Worm (Caenorhabditis elegans) whole organism, L1 larva: ENCODE data around the gene F23H12.10.

Source experiments
- C34B4.2 ChIP-seq: sonication (generic microtip); optimal IDR thresholded peaks from 2 replicates; lab custom pipeline; 2017; ENCODE audit warnings: mild to moderate bottlenecking, missing genetic modification characterization, missing compliant biosample characterization
- Y116A8C.19 ChIP-seq: sonication (generic microtip); optimal IDR thresholded peaks from 2 replicates; lab custom pipeline; 2016; ENCODE audit warnings: missing compliant biosample characterization, missing genetic modification characterization, borderline replicate concordance
- aha-1 ChIP-seq: fragments of 150-350 bp; optimal IDR thresholded peaks from 2 replicates; lab custom pipeline; 2014; ENCODE audit warnings: missing biosample characterization, missing genetic modification characterization
- aly-2 ChIP-seq: fragments of 150-350 bp; optimal IDR thresholded peaks from 2 replicates; lab custom pipeline; 2014; ENCODE audit warnings: missing biosample characterization, missing genetic modification characterization
- ama-1 ChIP-seq: fragments of 150-350 bp; optimal IDR thresholded peaks from 2 replicates; lab custom pipeline; 2014
- ceh-63 ChIP-seq: fragments of 200-800 bp; sonication (Bioruptor generic); optimal IDR thresholded peaks from 2 replicates; lab custom pipeline; 2018; ENCODE audit warnings: mild to moderate bottlenecking, missing genetic modification characterization, missing compliant biosample characterization
- ces-1 ChIP-seq: fragments of 150-350 bp; optimal IDR thresholded peaks from 2 replicates; lab custom pipeline; 2014; ENCODE audit warnings: missing biosample characterization, missing genetic modification reagents, missing genetic modification characterization
- efl-1 ChIP-seq, 4 experiments: fragments of 150-350 bp; optimal IDR thresholded peaks in 3 of 4; peaks in 1 of 4; 1 replicate in 1 of 4; 2 replicates in 3 of 4; lab custom pipeline; 2014; ENCODE audit warnings: missing biosample characterization in 2 of 4, missing genetic modification characterization in 2 of 4, missing genetic modification reagents in 2 of 4
- egl-13 ChIP-seq: sonication (generic microtip); optimal IDR thresholded peaks from 2 replicates; lab custom pipeline; 2016; ENCODE audit warnings: missing genotype, missing genetic modification reagents, missing genetic modification characterization, missing compliant biosample characterization
- elt-2 ChIP-seq: sonication (generic microtip); optimal IDR thresholded peaks from 2 replicates; lab custom pipeline; 2016; ENCODE audit warnings: missing genetic modification characterization, mild to moderate bottlenecking, inconsistent platforms, missing compliant biosample characterization, missing genetic modification reagents
- elt-3 ChIP-seq, 6 experiments: fragments of 150-350 bp in 1 of 6; sonication (generic microtip); optimal IDR thresholded peaks; 2 replicates each; lab custom pipeline; 2017 to 2018; ENCODE audit warnings: missing biosample characterization in 6 of 6, missing genetic modification characterization in 6 of 6, inconsistent platforms in 1 of 6
- fkh-10 ChIP-seq: sonication (generic microtip); optimal IDR thresholded peaks from 2 replicates; lab custom pipeline; 2017; ENCODE audit warnings: missing biosample characterization, missing genetic modification reagents, missing genetic modification characterization
- fkh-4 ChIP-seq: sonication (generic microtip); optimal IDR thresholded peaks from 2 replicates; lab custom pipeline; 2016; ENCODE audit warnings: missing compliant biosample characterization, missing genetic modification characterization, borderline replicate concordance
- fkh-8 ChIP-seq: sonication (generic microtip); optimal IDR thresholded peaks from 2 replicates; lab custom pipeline; 2016; ENCODE audit warnings: mild to moderate bottlenecking, missing genetic modification characterization, missing compliant biosample characterization
- hlh-17 ChIP-seq: fragments of 200-800 bp; sonication (Bioruptor generic); optimal IDR thresholded peaks from 2 replicates; lab custom pipeline; 2018; ENCODE audit warnings: missing genetic modification characterization, mild to moderate bottlenecking, missing compliant biosample characterization, moderate library complexity, borderline replicate concordance
- hlh-4 ChIP-seq: sonication (generic microtip); optimal IDR thresholded peaks from 2 replicates; lab custom pipeline; 2016; ENCODE audit warnings: mild to moderate bottlenecking, missing genetic modification characterization, missing compliant biosample characterization
- jun-1 ChIP-seq: fragments of 150-350 bp; optimal IDR thresholded peaks from 2 replicates; lab custom pipeline; 2014; ENCODE audit warnings: missing biosample characterization, missing genetic modification reagents, missing genetic modification characterization
- lin-14 ChIP-seq: fragments of 200-800 bp; sonication (Bioruptor generic); optimal IDR thresholded peaks from 2 replicates; lab custom pipeline; 2018; ENCODE audit warnings: mild to moderate bottlenecking, missing genetic modification characterization, moderate library complexity, missing compliant biosample characterization
- lin-35 ChIP-seq, 2 experiments: fragments of 150-350 bp; optimal IDR thresholded peaks; 2 replicates each; lab custom pipeline; 2014; ENCODE audit warnings: missing biosample characterization in 2 of 2, missing genetic modification characterization in 2 of 2, missing genetic modification reagents in 2 of 2
- lin-39 ChIP-seq: fragments of 150-350 bp; optimal IDR thresholded peaks from 2 replicates; lab custom pipeline; 2014; ENCODE audit warnings: missing biosample characterization, missing genetic modification reagents, missing genetic modification characterization
- lir-3 ChIP-seq: sonication (generic microtip); optimal IDR thresholded peaks from 2 replicates; lab custom pipeline; 2016; ENCODE audit warnings: mild to moderate bottlenecking, missing genetic modification characterization, moderate library complexity, missing compliant biosample characterization; ENCODE audit not compliant: poor library complexity
- mdl-1 ChIP-seq, 2 experiments: fragments of 150-350 bp; optimal IDR thresholded peaks; 2 replicates each; lab custom pipeline; 2014 to 2017; ENCODE audit warnings: missing biosample characterization in 2 of 2, missing genetic modification characterization in 2 of 2, inconsistent platforms in 1 of 2
- mep-1 ChIP-seq: fragments of 150-350 bp; optimal IDR thresholded peaks from 2 replicates; lab custom pipeline; 2014; ENCODE audit warnings: missing biosample characterization, missing genetic modification characterization
- nhr-12 ChIP-seq: sonication (generic microtip); optimal IDR thresholded peaks from 2 replicates; lab custom pipeline; 2017; ENCODE audit warnings: missing biosample characterization, missing genetic modification characterization
- nhr-20 ChIP-seq: sonication (generic microtip); optimal IDR thresholded peaks from 2 replicates; lab custom pipeline; 2016; ENCODE audit warnings: mild to moderate bottlenecking, missing genetic modification characterization, missing compliant biosample characterization
- nhr-28 ChIP-seq: fragments of 150-350 bp; optimal IDR thresholded peaks from 2 replicates; lab custom pipeline; 2014; ENCODE audit warnings: missing biosample characterization, missing genetic modification characterization
- nhr-71 ChIP-seq: sonication (generic microtip); optimal IDR thresholded peaks from 2 replicates; lab custom pipeline; 2016; ENCODE audit warnings: mild to moderate bottlenecking, missing genetic modification characterization, moderate library complexity, missing compliant biosample characterization
- nhr-84 ChIP-seq: sonication (generic microtip); optimal IDR thresholded peaks from 2 replicates; lab custom pipeline; 2017; ENCODE audit warnings: missing biosample characterization, missing genetic modification characterization
- nhr-85 ChIP-seq: sonication (generic microtip); peaks from one replicate; lab custom pipeline; 2016; ENCODE audit warnings: missing genetic modification characterization, inconsistent platforms, missing compliant biosample characterization
- nhr-90 ChIP-seq: sonication (generic microtip); optimal IDR thresholded peaks from 2 replicates; lab custom pipeline; 2016; ENCODE audit warnings: mild to moderate bottlenecking, missing genetic modification characterization, missing compliant biosample characterization; ENCODE audit not compliant: poor library complexity
- pag-3 ChIP-seq: sonication (generic microtip); optimal IDR thresholded peaks from 2 replicates; lab custom pipeline; 2017; ENCODE audit warnings: missing genetic modification characterization, mild to moderate bottlenecking, missing compliant biosample characterization, antibody characterized with exemption, borderline replicate concordance; ENCODE audit not compliant: insufficient read depth
- pax-3 ChIP-seq: fragments of 200-800 bp; sonication (Bioruptor generic); optimal IDR thresholded peaks from 2 replicates; lab custom pipeline; 2018; ENCODE audit warnings: mild to moderate bottlenecking, missing genetic modification characterization, moderate library complexity, missing compliant biosample characterization
- rnt-1 ChIP-seq: sonication (generic microtip); optimal IDR thresholded peaks from 2 replicates; lab custom pipeline; 2016; ENCODE audit warnings: mild to moderate bottlenecking, missing genetic modification characterization, moderate library complexity, missing compliant biosample characterization
- tbx-2 ChIP-seq: sonication (generic microtip); optimal IDR thresholded peaks from 2 replicates; lab custom pipeline; 2016; ENCODE audit warnings: missing genetic modification characterization, missing compliant biosample characterization
- tlp-1 ChIP-seq: fragments of 150-350 bp; optimal IDR thresholded peaks from 2 replicates; lab custom pipeline; 2014; ENCODE audit warnings: missing biosample characterization, missing genetic modification characterization
- unc-86 ChIP-seq: sonication (generic microtip); optimal IDR thresholded peaks from 2 replicates; lab custom pipeline; 2016; ENCODE audit warnings: missing genetic modification characterization, missing compliant biosample characterization
- zip-4 ChIP-seq: fragments of 200-800 bp; sonication (Bioruptor generic); optimal IDR thresholded peaks from 2 replicates; lab custom pipeline; 2018; ENCODE audit warnings: mild to moderate bottlenecking, missing genetic modification characterization, moderate library complexity, missing compliant biosample characterization
- ztf-11 ChIP-seq, 2 experiments: sonication (generic microtip); optimal IDR thresholded peaks; 2 replicates each; lab custom pipeline; 2016 to 2017; ENCODE audit warnings: missing genetic modification characterization in 2 of 2, missing biosample characterization in 1 of 2, missing compliant biosample characterization in 1 of 2
- ztf-4 ChIP-seq: fragments of 150-350 bp; optimal IDR thresholded peaks from 2 replicates; lab custom pipeline; 2014; ENCODE audit warnings: missing biosample characterization, missing genetic modification characterization

The F23H12.10 gene

ce11 chrV:12417277-12417676 is 43.2 kb upstream of the F23H12.10 start, which contains the start of gene cdr-3:
cdr-3 (minus strand) TSS chrV:12417377.
- TF ChIP-seq nhr-12 (no peak), aly-2 (tag; lab: Kevin White, UChicago) (no peak), hlh-17 (GFP tag; lab: Kevin White, UChicago) (no peak), nhr-85 (tag; lab: Kevin White, UChicago) (no peak), pax-3 (tag; lab: Kevin White, UChicago) (no peak), zip-4 (GFP tag; lab: Kevin White, UChicago) (no peak), ces-1 (GFP tag; lab: Kevin White, UChicago) (no peak), ceh-63 (GFP tag; lab: Kevin White, UChicago) (no peak), jun-1 (no peak), ama-1 (no peak), Y116A8C.19 (tag; lab: Kevin White, UChicago) (no peak), mdl-1 (tag; optimal IDR thresholded peaks at IDR 0.05; lab: Kevin White, UChicago) (no peak), rnt-1 (tag; lab: Kevin White, UChicago) (no peak), lir-3 (tag; lab: Kevin White, UChicago) (no peak), elt-3 (tag; optimal IDR thresholded peaks at IDR 0.05; lab: Kevin White, UChicago) (no peak)

- TF ChIP-seq nhr-20 (tag; lab: Kevin White, UChicago) (peak; percentile 14), elt-2 (tag; lab: Kevin White, UChicago) (peak; percentile 57), pag-3 (no peak), efl-1 (optimal IDR thresholded peaks at IDR 0.05; lab: Kevin White, UChicago) (no peak), efl-1 (GFP tag; optimal IDR thresholded peaks at IDR 0.05 in 1 of 2; lab: Kevin White, UChicago) (peak in 1 of 2 experiments; percentile 48)
- TF ChIP-seq, all 84 proteins: peak for 3
Observed at ce11 chrV:12415656-12416055, 41.6 kb upstream of the F23H12.10 start, which contains the start of gene cdr-2. cdr-2 (minus strand) TSS chrV:12415709.

DNA sequence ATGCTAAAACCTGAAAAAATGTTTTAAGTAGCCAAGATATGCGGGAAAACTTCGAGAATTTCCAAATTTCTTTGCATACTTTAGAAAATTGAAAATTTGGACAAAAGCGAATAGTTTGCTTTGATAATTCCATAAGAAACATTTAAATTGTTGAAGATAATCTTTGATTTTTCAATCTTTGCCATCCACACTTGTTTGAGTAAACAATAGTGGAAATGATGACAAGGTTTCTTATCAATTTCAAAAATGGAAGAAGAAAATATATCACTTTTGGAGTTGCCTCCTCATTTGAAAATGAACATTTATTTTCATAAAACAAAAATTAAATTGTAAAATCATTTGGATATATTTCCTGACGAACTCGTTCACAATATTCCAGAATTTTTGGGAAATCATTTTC is 40.3 kb upstream of the F23H12.10 start:
- TF ChIP-seq elt-2 (tag; lab: Kevin White, UChicago) = peak; percentile 13
- TF ChIP-seq pax-3 (tag; lab: Kevin White, UChicago) = no peak

DNA sequence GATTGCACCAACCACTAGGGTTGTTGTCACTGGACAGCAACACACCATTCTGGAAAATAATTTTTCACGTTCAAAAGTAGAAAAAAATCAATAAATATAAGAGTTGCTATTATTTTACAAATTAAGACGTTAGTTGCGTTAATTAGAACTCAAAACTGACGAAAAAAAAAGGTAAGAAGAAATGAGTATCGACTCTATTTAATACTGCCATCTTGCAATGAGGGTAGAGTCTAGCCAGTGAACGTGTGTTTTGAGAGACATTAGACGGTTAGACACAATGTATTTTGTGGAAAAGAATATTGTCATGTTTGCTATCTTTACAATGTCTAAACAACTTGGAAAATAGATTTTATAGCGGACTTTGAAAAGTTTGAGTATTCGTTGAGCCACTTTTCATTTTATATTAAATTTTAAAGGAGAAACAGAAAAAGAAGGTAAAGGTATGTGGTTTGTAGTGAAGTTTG is 39.6 kb upstream of the F23H12.10 start, which contains the start of gene cdr-6:
Gene cdr-6 (minus strand): TSS at position 51 of the 464 bp plus-strand sequence.
- TF ChIP-seq lin-14 (GFP tag; lab: Kevin White, UChicago) (peak; percentile 42), nhr-71 (tag; lab: Kevin White, UChicago) (peak; percentile 36), tbx-2 (tag; lab: Kevin White, UChicago) (no peak), nhr-28 (tag; lab: Kevin White, UChicago) (peak; percentile 13), mep-1 (tag; lab: Kevin White, UChicago) (peak; percentile 5), tlp-1 (no peak), unc-86 (tag; lab: Kevin White, UChicago) (no peak), nhr-20 (tag; lab: Kevin White, UChicago) (peak; percentile 72), efl-1 (optimal IDR thresholded peaks at IDR 0.05; lab: Kevin White, UChicago) (peak in 1 of 2 experiments; percentile 13), efl-1 (GFP tag; optimal IDR thresholded peaks at IDR 0.05 in 1 of 2; lab: Kevin White, UChicago) (no peak), lin-35 (GFP tag; optimal IDR thresholded peaks at IDR 0.05; lab: Kevin White, UChicago) (peak in 1 of 2 experiments; percentile 6)

DNA sequence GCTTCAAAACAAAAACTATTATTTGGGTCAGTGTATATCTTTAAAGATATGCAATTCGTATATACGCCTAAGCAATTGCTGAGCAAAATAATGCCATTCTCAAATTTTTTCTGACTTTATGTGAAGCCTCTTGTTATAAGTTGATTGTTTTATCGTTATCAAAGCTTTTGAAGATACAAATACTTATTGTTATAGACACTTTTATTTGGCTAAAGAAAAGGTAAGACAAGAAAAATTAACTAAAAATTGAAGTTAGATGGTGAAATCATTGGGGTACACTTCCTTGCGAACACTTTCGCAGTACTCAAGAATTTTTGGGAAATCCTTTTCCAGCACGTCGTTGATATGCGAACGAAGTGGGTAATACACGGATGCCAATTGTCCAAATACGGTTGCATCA is 38.3 kb upstream of the F23H12.10 start:
- TF ChIP-seq efl-1 (optimal IDR thresholded peaks at IDR 0.05; lab: Kevin White, UChicago) (no peak), efl-1 (GFP tag; optimal IDR thresholded peaks at IDR 0.05 in 1 of 2; lab: Kevin White, UChicago) (peak in 1 of 2 experiments; percentile 87), lin-39 (tag; lab: Kevin White, UChicago) (no peak), egl-13 (tag; lab: Kevin White, UChicago) (no peak)

ce11 chrV:12411909-12412308 is 37.8 kb upstream of the F23H12.10 start, which contains the start of gene cdr-7:
cdr-7 (minus strand) TSS chrV:12412113.
- no peak for TF ChIP-seq ces-1 (GFP tag; lab: Kevin White, UChicago)
- TF ChIP-seq hlh-17 (GFP tag; lab: Kevin White, UChicago) = no peak
- no peak for TF ChIP-seq ama-1
- TF ChIP-seq aly-2 (tag; lab: Kevin White, UChicago) = no peak
- no peak for TF ChIP-seq tlp-1
- no peak for TF ChIP-seq nhr-84
- TF ChIP-seq aha-1 (tag; lab: Kevin White, UChicago) = no peak
- TF ChIP-seq ceh-63 (GFP tag; lab: Kevin White, UChicago) = no peak
- TF ChIP-seq ztf-11 (tag; optimal IDR thresholded peaks at IDR 0.05; lab: Kevin White, UChicago) = no peak
- TF ChIP-seq ztf-4 = no peak
- no peak for TF ChIP-seq fkh-4 (tag; lab: Kevin White, UChicago)
- no peak for TF ChIP-seq fkh-10
- no peak for TF ChIP-seq hlh-4
- TF ChIP-seq nhr-90 (tag; lab: Kevin White, UChicago) = no peak
- TF ChIP-seq tbx-2 (tag; lab: Kevin White, UChicago) = no peak
- no peak for TF ChIP-seq C34B4.2 (tag; lab: Kevin White, UChicago)
- TF ChIP-seq fkh-8 (tag; lab: Kevin White, UChicago) = no peak
- TF ChIP-seq nhr-28 (tag; lab: Kevin White, UChicago) = no peak
